Worm (Caenorhabditis elegans) whole organism, midembryonic: ENCODE data around the gene srt-22.

Source experiments
- cog-1 ChIP-seq: sonication (generic microtip); optimal IDR thresholded peaks from 2 replicates; lab custom pipeline; 2016; ENCODE audit warnings: missing genetic modification characterization, missing compliant biosample characterization
- flt-1 ChIP-seq: fragments of 200-800 bp; sonication (Bioruptor generic); IDR thresholded peaks from 2 replicates; pipeline ENCODE4 v1.3.6; 2022; ENCODE audit warnings: missing genetic modification characterization, missing compliant biosample characterization

- no peak for TF ChIP-seq cog-1
- no peak for TF ChIP-seq flt-1 (GFP tag; lab: Robert Waterston, UW)
Measured at ce11 chrV:15332851-15333250, 17.1 kb upstream of the srt-22 start, which contains the start of gene srw-113.
